Worm (Caenorhabditis elegans) whole organism, L3 larva: ENCODE measurements around the gene eral-1.

Experiments
- R02D3.7 ChIP-seq: fragments of 150-350 bp; optimal IDR thresholded peaks from 2 replicates; lab custom pipeline; 2014; ENCODE audit warnings: missing biosample characterization, missing genetic modification characterization
- ZK546.5 ChIP-seq: sonication (generic microtip); optimal IDR thresholded peaks from 2 replicates; lab custom pipeline; 2017; ENCODE audit warnings: missing biosample characterization, missing genetic modification characterization
- aly-2 ChIP-seq: fragments of 150-350 bp; optimal IDR thresholded peaks from 2 replicates; lab custom pipeline; 2014; ENCODE audit warnings: missing biosample characterization, missing genetic modification characterization
- ama-1 ChIP-seq: fragments of 150-350 bp; optimal IDR thresholded peaks from 2 replicates; lab custom pipeline; 2018
- ceh-28 ChIP-seq: fragments of 150-350 bp; optimal IDR thresholded peaks from 2 replicates; lab custom pipeline; 2014; ENCODE audit warnings: missing biosample characterization, missing genetic modification reagents, missing genetic modification characterization
- ceh-82 ChIP-seq: fragments of 150-350 bp; optimal IDR thresholded peaks from 2 replicates; lab custom pipeline; 2014; ENCODE audit warnings: missing biosample characterization, missing genetic modification characterization
- ceh-9 ChIP-seq: sonication (generic microtip); optimal IDR thresholded peaks from 2 replicates; lab custom pipeline; 2018; ENCODE audit warnings: missing biosample characterization, missing genetic modification characterization
- daf-12 ChIP-seq: fragments of 150-350 bp; optimal IDR thresholded peaks from 2 replicates; lab custom pipeline; 2014; ENCODE audit warnings: missing biosample characterization, missing genetic modification reagents, missing genetic modification characterization
- egl-27 ChIP-seq: sonication (generic microtip); optimal IDR thresholded peaks from 4 replicates; lab custom pipeline; 2017; ENCODE audit warnings: missing biosample characterization, missing genetic modification reagents, missing genetic modification characterization
- egl-5 ChIP-seq: fragments of 150-350 bp; optimal IDR thresholded peaks from 2 replicates; lab custom pipeline; 2017; ENCODE audit warnings: missing biosample characterization, missing genetic modification reagents, missing genetic modification characterization, inconsistent platforms
- elt-1 ChIP-seq: fragments of 150-350 bp; optimal IDR thresholded peaks from 2 replicates; lab custom pipeline; 2014; ENCODE audit warnings: missing biosample characterization, missing genetic modification characterization
- elt-2 ChIP-seq: sonication (generic microtip); optimal IDR thresholded peaks from 2 replicates; lab custom pipeline; 2016; ENCODE audit warnings: missing genetic modification reagents, mild to moderate bottlenecking, missing genetic modification characterization, missing compliant biosample characterization
- elt-3 ChIP-seq, 3 experiments: fragments of 150-350 bp in 1 of 3; sonication (generic microtip) in 2 of 3; optimal IDR thresholded peaks; 2 replicates in 2 of 3; 4 replicates in 1 of 3; lab custom pipeline; 2014 to 2017; ENCODE audit warnings: missing biosample characterization in 3 of 3, missing genetic modification characterization in 3 of 3
- fkh-10 ChIP-seq: sonication (generic microtip); optimal IDR thresholded peaks from 2 replicates; lab custom pipeline; 2017; ENCODE audit warnings: missing biosample characterization, missing genetic modification reagents, missing genetic modification characterization
- fos-1 ChIP-seq: fragments of 150-350 bp; optimal IDR thresholded peaks from 2 replicates; lab custom pipeline; 2014; ENCODE audit warnings: missing biosample characterization, missing genetic modification characterization
- hmg-11 ChIP-seq: sonication (generic microtip); optimal IDR thresholded peaks from 2 replicates; lab custom pipeline; 2016; ENCODE audit warnings: missing genetic modification characterization, missing compliant biosample characterization
- lin-15B ChIP-seq: fragments of 150-350 bp; optimal IDR thresholded peaks from 2 replicates; lab custom pipeline; 2014; ENCODE audit warnings: missing biosample characterization, missing genetic modification characterization
- lin-39 ChIP-seq: fragments of 150-350 bp; optimal IDR thresholded peaks from 2 replicates; lab custom pipeline; 2018; ENCODE audit warnings: missing biosample characterization, missing genetic modification reagents, missing genetic modification characterization
- lsy-12 ChIP-seq: sonication (generic microtip); optimal IDR thresholded peaks from 2 replicates; lab custom pipeline; 2016; ENCODE audit warnings: mild to moderate bottlenecking, missing genetic modification characterization, missing compliant biosample characterization
- mdl-1 ChIP-seq: fragments of 150-350 bp; optimal IDR thresholded peaks from 2 replicates; lab custom pipeline; 2014; ENCODE audit warnings: missing biosample characterization, missing genetic modification characterization
- mml-1 ChIP-seq: fragments of 150-350 bp; sonication (generic microtip); optimal IDR thresholded peaks from 3 replicates; lab custom pipeline; 2014; ENCODE audit warnings: missing biosample characterization, missing genetic modification characterization
- nfya-1 ChIP-seq: sonication (generic microtip); optimal IDR thresholded peaks from 2 replicates; lab custom pipeline; 2017; ENCODE audit warnings: missing genetic modification characterization, mild to moderate bottlenecking, missing compliant biosample characterization, antibody characterized with exemption, moderate library complexity; ENCODE audit not compliant: insufficient read depth
- nhr-11 ChIP-seq: fragments of 150-350 bp; optimal IDR thresholded peaks from 2 replicates; lab custom pipeline; 2014; ENCODE audit warnings: missing biosample characterization, missing genetic modification characterization
- nhr-12 ChIP-seq: fragments of 150-350 bp; optimal IDR thresholded peaks from 2 replicates; lab custom pipeline; 2014; ENCODE audit warnings: missing biosample characterization, missing genetic modification characterization
- nhr-23 ChIP-seq: fragments of 150-350 bp; optimal IDR thresholded peaks from 2 replicates; lab custom pipeline; 2014; ENCODE audit warnings: missing biosample characterization, missing genetic modification reagents, missing genetic modification characterization
- nhr-237 ChIP-seq: fragments of 150-350 bp; optimal IDR thresholded peaks from 2 replicates; lab custom pipeline; 2014; ENCODE audit warnings: missing biosample characterization, missing genetic modification characterization
- nhr-25 ChIP-seq: sonication (generic microtip); optimal IDR thresholded peaks from 2 replicates; lab custom pipeline; 2017; ENCODE audit warnings: missing biosample characterization, missing genetic modification characterization
- nhr-28 ChIP-seq: fragments of 150-350 bp; optimal IDR thresholded peaks from 2 replicates; lab custom pipeline; 2014; ENCODE audit warnings: missing biosample characterization, missing genetic modification characterization
- nhr-43 ChIP-seq: sonication (generic microtip); optimal IDR thresholded peaks from 2 replicates; lab custom pipeline; 2016; ENCODE audit warnings: mild to moderate bottlenecking, missing genetic modification characterization, missing compliant biosample characterization; ENCODE audit not compliant: poor library complexity, severe bottlenecking
- nhr-76 ChIP-seq: fragments of 150-350 bp; sonication (generic microtip); optimal IDR thresholded peaks from 5 replicates; lab custom pipeline; 2014; ENCODE audit warnings: missing biosample characterization, missing genetic modification characterization
- nhr-77 ChIP-seq: fragments of 150-350 bp; optimal IDR thresholded peaks from 2 replicates; lab custom pipeline; 2014; ENCODE audit warnings: missing biosample characterization, missing genetic modification characterization
- pha-4 ChIP-seq: fragments of 150-350 bp; optimal IDR thresholded peaks from 2 replicates; lab custom pipeline; 2014; ENCODE audit warnings: missing biosample characterization, missing genetic modification reagents, missing genetic modification characterization
- pqm-1 ChIP-seq: fragments of 150-350 bp; optimal IDR thresholded peaks from 2 replicates; lab custom pipeline; 2017; ENCODE audit warnings: missing biosample characterization, missing genetic modification characterization, inconsistent platforms
- skn-1 ChIP-seq: fragments of 150-350 bp; optimal IDR thresholded peaks from 2 replicates; lab custom pipeline; 2014; ENCODE audit warnings: missing biosample characterization, missing genetic modification characterization
- snpc-4 ChIP-seq: fragments of 150-350 bp; optimal IDR thresholded peaks from 2 replicates; lab custom pipeline; 2014; ENCODE audit warnings: missing biosample characterization, missing genetic modification characterization
- tbx-2 ChIP-seq: sonication (generic microtip); optimal IDR thresholded peaks from 2 replicates; lab custom pipeline; 2016; ENCODE audit warnings: mild to moderate bottlenecking, missing genetic modification characterization, missing compliant biosample characterization
- unc-62 ChIP-seq: fragments of 150-350 bp; sonication (generic microtip); optimal IDR thresholded peaks from 4 replicates; lab custom pipeline; 2014; ENCODE audit warnings: missing biosample characterization, missing genetic modification reagents, missing genetic modification characterization
- zag-1 ChIP-seq: fragments of 150-350 bp; optimal IDR thresholded peaks from 2 replicates; lab custom pipeline; 2014; ENCODE audit warnings: missing biosample characterization, missing genetic modification characterization
- ztf-11 ChIP-seq: fragments of 150-350 bp; optimal IDR thresholded peaks from 2 replicates; lab custom pipeline; 2014; ENCODE audit warnings: missing biosample characterization, missing genetic modification characterization
- ztf-4 ChIP-seq: fragments of 150-350 bp; optimal IDR thresholded peaks from 2 replicates; lab custom pipeline; 2014; ENCODE audit warnings: missing biosample characterization, missing genetic modification characterization

eral-1 gene

DNA sequence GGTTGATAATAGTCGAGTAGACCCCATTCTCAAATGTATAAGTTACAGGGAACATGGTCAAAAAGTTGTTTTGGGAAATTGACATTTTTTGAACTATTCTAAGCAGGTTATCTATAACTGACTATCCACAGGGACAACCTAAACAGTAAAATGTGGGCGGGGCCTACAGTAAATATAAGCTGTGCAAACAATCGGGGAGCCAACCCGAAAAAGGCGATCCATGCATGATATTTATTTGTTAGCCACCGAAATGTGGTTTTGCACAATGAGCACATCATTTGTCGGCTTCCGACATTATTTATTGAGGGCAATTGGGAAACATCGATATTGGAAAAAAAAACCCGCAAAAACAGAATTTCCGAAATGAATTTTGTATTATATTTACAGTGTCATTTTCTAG is 25.2 kb upstream of the eral-1 start, which contains the start of gene hlh-6:
Gene hlh-6 (minus strand): TSS at position 101 of the 400 bp plus-strand sequence.
- TF ChIP-seq egl-5: no peak
- no peak for TF ChIP-seq pha-4 (tag; lab: Kevin White, UChicago)
- TF ChIP-seq ceh-28 (tag; lab: Kevin White, UChicago): no peak
- TF ChIP-seq R02D3.7 (tag; lab: Kevin White, UChicago): no peak
- TF ChIP-seq ztf-4: no peak
- TF ChIP-seq nhr-28: no peak
- TF ChIP-seq ztf-11: no peak
- TF ChIP-seq nhr-237: no peak
- no peak for TF ChIP-seq nhr-12
- no peak for TF ChIP-seq daf-12 (tag; lab: Kevin White, UChicago)
- no peak for TF ChIP-seq ceh-9 (tag; lab: Kevin White, UChicago)
- no peak for TF ChIP-seq aly-2
- no peak for TF ChIP-seq egl-27 (tag; lab: Kevin White, UChicago)

DNA sequence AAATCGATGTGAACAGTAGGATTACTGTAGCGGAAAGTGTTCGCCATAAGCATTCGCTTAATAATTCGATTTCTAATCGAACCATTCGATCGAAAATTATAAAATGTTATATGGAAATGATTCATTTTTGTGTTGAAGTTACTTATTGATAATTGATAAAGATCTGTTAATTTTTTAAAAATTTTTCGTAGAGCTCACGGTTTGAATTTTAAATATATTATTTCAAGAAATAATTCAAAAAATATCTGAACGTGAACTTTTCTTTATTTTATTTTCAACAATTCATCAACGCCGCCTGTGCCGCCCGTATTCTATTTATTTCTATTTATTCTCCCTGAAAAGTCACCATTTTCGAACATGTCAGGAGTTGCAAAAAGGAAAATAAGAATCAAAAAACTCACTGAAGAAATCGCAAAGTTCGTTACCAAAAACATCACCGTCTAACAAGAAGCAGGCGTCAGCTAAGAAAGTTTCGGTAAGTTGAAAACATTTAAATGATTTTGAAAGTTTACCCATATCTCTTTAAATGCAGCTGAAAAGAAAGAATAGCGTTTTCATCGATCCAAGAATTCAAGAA is 21.9 kb upstream of the eral-1 start, which contains the start of the genes T15H9.5 and T15H9.4:
Gene T15H9.5 (minus strand): TSS at position 101 of the 577 bp plus-strand sequence.
Gene T15H9.4 (plus strand): TSS at position 527 of the 577 bp plus-strand sequence.
- no peak for TF ChIP-seq egl-27 (tag; lab: Kevin White, UChicago)
- TF ChIP-seq lsy-12 (tag; lab: Kevin White, UChicago): no peak
- TF ChIP-seq elt-3 (tag; optimal IDR thresholded peaks at IDR 0.05; lab: Kevin White, UChicago): no peak
- TF ChIP-seq tbx-2 (tag; lab: Kevin White, UChicago): no peak
- no peak for TF ChIP-seq aly-2
- no peak for TF ChIP-seq nhr-28
- TF ChIP-seq lin-39 (tag; lab: Kevin White, UChicago): no peak
- no peak for TF ChIP-seq nfya-1
- TF ChIP-seq daf-12 (tag; lab: Kevin White, UChicago): no peak
- TF ChIP-seq hmg-11 (tag; lab: Kevin White, UChicago): no peak
- TF ChIP-seq zag-1 (tag; lab: Kevin White, UChicago): no peak
- no peak for TF ChIP-seq ceh-9 (tag; lab: Kevin White, UChicago)
- no peak for TF ChIP-seq egl-5
- TF ChIP-seq fos-1 (tag; lab: Kevin White, UChicago): no peak

DNA sequence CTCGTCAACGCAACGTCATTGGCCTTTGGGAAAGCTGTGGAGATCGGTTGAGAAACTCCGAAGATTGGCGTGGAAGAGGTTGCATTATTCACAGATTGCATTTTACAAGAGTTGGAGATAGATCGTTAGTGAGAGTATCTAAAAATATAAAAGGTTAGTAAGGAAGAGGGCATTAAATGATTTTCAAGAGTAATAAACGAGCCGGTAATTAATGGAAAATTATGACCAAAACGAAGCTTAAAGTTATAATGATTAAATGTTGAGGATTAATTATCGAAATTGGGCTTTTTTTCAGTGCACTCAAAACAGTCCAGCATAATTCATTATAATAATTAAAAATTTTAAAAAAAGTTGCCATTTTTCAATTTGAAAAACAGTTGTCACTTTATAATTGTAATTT is 19.7 kb upstream of the eral-1 start, which contains the start of gene pap-2:
Gene pap-2 (minus strand): TSS at position 101 of the 400 bp plus-strand sequence.
- TF ChIP-seq snpc-4 (tag; lab: Kevin White, UChicago) (no peak), unc-62 (GFP tag; lab: Kevin White, UChicago) (no peak), nhr-77 (tag; lab: Kevin White, UChicago) (no peak), nhr-23 (tag; lab: Kevin White, UChicago) (no peak), lsy-12 (tag; lab: Kevin White, UChicago) (no peak), skn-1 (tag; lab: Kevin White, UChicago) (no peak), lin-15B (tag; lab: Kevin White, UChicago) (no peak), ztf-4 (no peak), ztf-11 (no peak), mdl-1 (tag; lab: Kevin White, UChicago) (no peak), nfya-1 (no peak), ceh-82 (no peak), nhr-11 (tag; lab: Kevin White, UChicago) (no peak)
- TF ChIP-seq, all 47 proteins: peak for 0

DNA sequence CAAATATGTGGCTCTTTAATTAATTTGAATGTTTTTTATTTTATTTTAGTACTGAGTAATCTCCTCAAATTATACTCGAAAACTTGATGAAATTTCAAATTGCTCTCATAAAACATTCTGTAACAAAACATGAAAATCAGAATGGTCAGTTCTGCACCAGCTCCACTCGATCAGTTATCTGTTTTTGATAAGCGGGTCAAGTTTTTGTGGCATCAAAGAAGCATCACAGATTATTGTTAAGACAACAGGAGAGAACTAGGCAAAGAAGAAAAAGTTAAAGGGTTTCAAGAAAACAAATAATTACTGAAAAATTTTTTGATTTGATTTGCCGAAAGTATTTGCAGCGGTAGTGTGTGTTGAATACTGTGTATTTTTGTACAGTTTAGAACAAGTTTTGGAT is 17.6 kb upstream of the eral-1 start:
- no peak for TF ChIP-seq mdl-1 (tag; lab: Kevin White, UChicago)
- no peak for TF ChIP-seq mml-1 (tag; lab: Kevin White, UChicago)
- peak; percentile 53 for TF ChIP-seq elt-2 (tag; lab: Kevin White, UChicago)
- TF ChIP-seq pha-4 (tag; lab: Kevin White, UChicago): peak; percentile 6
- peak; percentile 44 for TF ChIP-seq pqm-1 (tag; lab: Kevin White, UChicago)

DNA sequence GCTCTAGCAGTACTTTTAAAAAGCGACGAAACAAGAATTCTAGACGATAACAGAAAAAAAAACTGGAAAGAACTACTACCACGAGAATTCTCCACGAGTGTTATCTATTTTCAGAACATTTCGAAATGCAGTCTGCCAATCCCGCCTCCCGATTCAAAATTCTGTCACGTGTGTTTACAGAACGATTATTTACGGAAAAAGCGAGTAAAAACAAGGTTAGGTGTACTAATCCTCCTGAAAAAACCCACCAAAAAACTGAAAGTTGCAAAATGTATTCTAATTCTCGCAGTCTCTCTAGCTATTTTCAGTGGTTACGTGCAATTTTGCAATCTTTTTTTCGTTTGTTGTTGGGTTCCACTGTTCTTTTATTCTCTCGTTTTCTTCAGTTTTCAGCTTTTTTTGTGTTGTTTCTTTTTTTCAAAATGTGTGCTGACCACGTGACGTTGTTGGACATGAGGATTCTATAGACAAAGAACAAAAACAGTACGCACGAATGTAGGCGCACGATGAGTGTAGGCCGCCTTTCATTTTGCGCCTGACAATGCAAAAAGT is 17.0 kb upstream of the eral-1 start:
- no peak for TF ChIP-seq R02D3.7 (tag; lab: Kevin White, UChicago)
- TF ChIP-seq nhr-76 (tag; lab: Kevin White, UChicago): no peak
- peak; percentile 17 for TF ChIP-seq ama-1
- TF ChIP-seq nfya-1: no peak
- peak; percentile 20 for TF ChIP-seq elt-2 (tag; lab: Kevin White, UChicago)
- TF ChIP-seq pha-4 (tag; lab: Kevin White, UChicago): peak; percentile 13
- no peak for TF ChIP-seq fkh-10 (GFP tag; lab: Kevin White, UChicago)
- no peak for TF ChIP-seq nhr-28
- TF ChIP-seq nhr-23 (tag; lab: Kevin White, UChicago): no peak
- no peak for TF ChIP-seq elt-1 (tag; lab: Kevin White, UChicago)
- no peak for TF ChIP-seq nhr-25 (tag; lab: Kevin White, UChicago)
- TF ChIP-seq fos-1 (tag; lab: Kevin White, UChicago): no peak
- TF ChIP-seq mdl-1 (tag; lab: Kevin White, UChicago): no peak
- TF ChIP-seq nhr-43 (tag; lab: Kevin White, UChicago): no peak
- no peak for TF ChIP-seq nhr-77 (tag; lab: Kevin White, UChicago)
- no peak for TF ChIP-seq nhr-237
- TF ChIP-seq ZK546.5 (tag; lab: Kevin White, UChicago): no peak
